Fruit fly (Drosophila melanogaster): ENCODE results near the gene CG12523.

The CG12523 gene

DNA sequence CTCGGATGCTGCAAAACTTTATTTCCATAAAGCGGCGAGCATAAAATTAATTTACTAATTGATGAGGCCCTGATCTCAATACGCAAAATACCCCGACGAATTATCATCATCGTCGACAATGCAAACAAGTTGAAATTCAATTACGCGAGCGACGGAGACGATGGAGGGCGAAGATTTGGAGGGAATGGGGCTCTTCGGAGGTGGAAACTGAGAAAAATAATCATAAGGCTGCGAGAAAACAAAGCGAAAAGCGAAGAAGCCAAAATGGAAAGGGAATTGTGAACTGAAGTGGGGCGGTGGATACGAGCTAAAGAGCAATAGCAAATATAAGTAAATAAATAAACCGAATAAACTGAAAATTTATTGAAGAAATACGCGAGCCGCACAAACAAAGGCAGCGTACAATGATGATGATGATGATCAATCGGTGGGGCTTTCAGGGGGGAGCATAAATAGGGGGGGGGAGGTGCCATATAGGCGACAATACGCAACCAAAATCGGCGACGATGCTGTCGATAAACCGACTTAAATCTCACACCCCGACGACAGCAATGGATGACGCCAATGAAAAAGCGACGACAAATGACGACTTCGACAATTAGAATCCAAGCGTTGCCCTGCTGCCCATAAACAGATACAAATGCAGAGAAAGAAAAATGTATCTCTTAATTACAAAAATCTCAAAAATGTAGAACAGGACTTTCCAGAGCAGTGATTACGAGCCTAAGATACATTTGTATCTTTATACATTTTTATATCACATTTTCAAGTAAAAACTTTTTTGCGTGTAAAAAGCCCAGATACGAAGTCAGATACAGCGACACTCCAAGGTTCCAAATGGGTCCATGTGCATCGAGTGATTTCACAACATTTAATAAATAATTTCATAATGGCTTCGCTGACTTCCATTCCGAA, 37.1 kb downstream of the CG12523 start (continued):
- no peak for TF ChIP-seq unc-4 (GFP tag; IDR thresholded peaks at IDR 0.05; ENCODE audit: partially characterized antibody)
- peak; percentile 31 for TF ChIP-seq crc (GFP tag; optimal IDR thresholded peaks at IDR 0.05)
- no peak for TF ChIP-seq Dref (GFP tag; IDR thresholded peaks at IDR 0.05)
- TF ChIP-seq E2f1 (GFP tag; IDR thresholded peaks at IDR 0.05) = peak; percentile 81
- peak; percentile 65 for TF ChIP-seq CoRest (tag; optimal IDR thresholded peaks at IDR 0.05)
- TF ChIP-seq CG2712 (tag; optimal IDR thresholded peaks at IDR 0.05) = peak; percentile 64
- peak; percentile 81 for TF ChIP-seq Drgx (GFP tag; IDR thresholded peaks at IDR 0.05)
- peak; percentile 43 for TF ChIP-seq HHEX (GFP tag; optimal IDR thresholded peaks at IDR 0.05)
- TF ChIP-seq Lim3 (GFP tag; IDR thresholded peaks at IDR 0.05) = no peak; the same call in 1 of the 2 replicates
- TF ChIP-seq Bteb2 (GFP tag; optimal IDR thresholded peaks at IDR 0.05) = peak; percentile 48
- TF ChIP-seq Eip74EF (GFP tag; optimal IDR thresholded peaks at IDR 0.05) = peak in 1 of 2 experiments; percentile 18
- TF ChIP-seq Ets65A (GFP tag) = peak; percentile 64
- TF ChIP-seq seq (GFP tag; IDR thresholded peaks at IDR 0.05) = peak; percentile 72; the same call in 1 of the 2 replicates
- TF ChIP-seq nerfin-2 (GFP tag; IDR thresholded peaks at IDR 0.05; ENCODE audit: partially characterized antibody) = no peak
- 0 out of 3 replicates have a peak, but pooled peaks have one; percentile 53 for TF ChIP-seq CG2199 (GFP tag; IDR thresholded peaks at IDR 0.05)
- TF ChIP-seq CG5953 (GFP tag; IDR thresholded peaks at IDR 0.05) = 0 out of 2 replicates have a peak, but pooled peaks have one; percentile 54
- TF ChIP-seq Ada2b (GFP tag; IDR thresholded peaks at IDR 0.05) = peak; percentile 63
- TF ChIP-seq Camta (GFP tag; optimal IDR thresholded peaks at IDR 0.05) = peak; percentile 59
- TF ChIP-seq disco-r (GFP tag; optimal IDR thresholded peaks at IDR 0.05) = peak; percentile 32
- peak in 1 of 2 experiments; percentile 64 for TF ChIP-seq eve (GFP tag; optimal IDR thresholded peaks at IDR 0.05)
- peak; percentile 20 for TF ChIP-seq CG17568 (GFP tag; optimal IDR thresholded peaks at IDR 0.05)
- TF ChIP-seq Sry-β (GFP tag; optimal IDR thresholded peaks at IDR 0.05) = no peak
- peak; percentile 38 for TF ChIP-seq Ssrp (tag; optimal IDR thresholded peaks at IDR 0.05)
- peak; percentile 2 for TF ChIP-seq CG6654 (GFP tag; optimal IDR thresholded peaks at IDR 0.05)
- TF ChIP-seq CG10321 (GFP tag; IDR thresholded peaks at IDR 0.05) = peak; percentile 50; the same call in 1 of the 2 replicates
- peak; percentile 73 for TF ChIP-seq CG30403 (GFP tag; optimal IDR thresholded peaks at IDR 0.05)
- peak; percentile 37 for TF ChIP-seq pnt (GFP tag; optimal IDR thresholded peaks at IDR 0.05)
- TF ChIP-seq CG13775 (GFP tag; optimal IDR thresholded peaks at IDR 0.05) = peak; percentile 22
- no peak for TF ChIP-seq hb (GFP tag; IDR thresholded peaks at IDR 0.05; ENCODE audit: partially characterized antibody)
- peak; percentile 69; the same call in 2 of the 3 replicates for TF ChIP-seq so (GFP tag; IDR thresholded peaks at IDR 0.05)
- TF ChIP-seq pita (GFP tag; optimal IDR thresholded peaks at IDR 0.05) = no peak
- TF ChIP-seq CG17385 (GFP tag; optimal IDR thresholded peaks at IDR 0.05) = peak; percentile 63
- peak; percentile 61 for TF ChIP-seq lilli (GFP tag; optimal IDR thresholded peaks at IDR 0.05)
- peak; percentile 71; the same call in 2 of the 3 replicates for TF ChIP-seq CG11456 (GFP tag; IDR thresholded peaks at IDR 0.05)
- no peak for TF ChIP-seq toy (GFP tag; IDR thresholded peaks at IDR 0.05)
- peak; percentile 49; the same call in 1 of the 2 replicates for TF ChIP-seq CG11696 (GFP tag; IDR thresholded peaks at IDR 0.05)
- TF ChIP-seq CG7372 (GFP tag; IDR thresholded peaks at IDR 0.05) = peak; percentile 47; the same call in 1 of the 2 replicates
- peak; percentile 65 for TF ChIP-seq Meics (GFP tag; optimal IDR thresholded peaks at IDR 0.05)
- no peak for TF ChIP-seq GATAe (GFP tag; conservative IDR thresholded peaks at IDR 0.05)
- peak; percentile 67 for TF ChIP-seq Oli (tag; optimal IDR thresholded peaks at IDR 0.05)
- TF ChIP-seq CG3838 (GFP tag; optimal IDR thresholded peaks at IDR 0.05) = peak; percentile 10
- TF ChIP-seq rib (GFP tag; IDR thresholded peaks at IDR 0.05) = no peak
- TF ChIP-seq kah (GFP tag; optimal IDR thresholded peaks at IDR 0.05) = no peak
- peak; percentile 62 for TF ChIP-seq Fer1 (GFP tag; optimal IDR thresholded peaks at IDR 0.05)
- peak; percentile 19 for TF ChIP-seq emc (GFP tag; optimal IDR thresholded peaks at IDR 0.05)
- TF ChIP-seq CG12236 (GFP tag; optimal IDR thresholded peaks at IDR 0.05) = no peak
